Fruit fly (Drosophila melanogaster): ENCODE measurements around the gene CG8300.

- TF ChIP-seq ovo (GFP tag; optimal IDR thresholded peaks at IDR 0.05) (no peak), CG7101 (tag; optimal IDR thresholded peaks at IDR 0.05) (no peak), CG7045 (GFP tag; optimal IDR thresholded peaks at IDR 0.05) (no peak), bab1 (GFP tag; optimal IDR thresholded peaks at IDR 0.05) (no peak), CG14711 (tag; optimal IDR thresholded peaks at IDR 0.05) (no peak), CG33017 (tag; optimal IDR thresholded peaks at IDR 0.05) (no peak), cic (GFP tag; optimal IDR thresholded peaks at IDR 0.05) (no peak), Mnt (GFP tag; optimal IDR thresholded peaks at IDR 0.05) (no peak), CG12768 (GFP tag; optimal IDR thresholded peaks at IDR 0.05) (no peak), pad (GFP tag; optimal IDR thresholded peaks at IDR 0.05) (no peak), CG1620 (GFP tag; optimal IDR thresholded peaks at IDR 0.05) (no peak), CG11617 (GFP tag; optimal IDR thresholded peaks at IDR 0.05) (no peak), Crg-1 (GFP tag; optimal IDR thresholded peaks at IDR 0.05) (no peak), CG5204 (GFP tag; optimal IDR thresholded peaks at IDR 0.05) (no peak)
Measured at dm6 chrX:7063563-7063962, 41.1 kb upstream of the CG8300 start.

Measured in whole organism, adult.